Worm (Caenorhabditis elegans): Measurements from ENCODE around the gene teg-1.

- TF ChIP-seq flt-1 (GFP tag; IDR thresholded peaks at IDR 0.05) (no peak), aly-1 (tag; optimal IDR thresholded peaks at IDR 0.05) (no peak), B0310.2 (tag; optimal IDR thresholded peaks at IDR 0.05) (no peak)
Measured at ce11 chrIII:11270795-11271194, 47.2 kb downstream of the teg-1 start, which contains the start of gene obr-1.

All from whole organism, early embryonic.